Fruit fly (Drosophila melanogaster) whole organism, embryonic: Measurements from ENCODE around the gene elB.

ENCODE experiments used
- Asciz ChIP-seq: fragments of 200-800 bp; sonication (Bioruptor generic); optimal IDR thresholded peaks from 2 replicates; lab custom pipeline; 2017; ENCODE audit warnings: missing biosample characterization, mild to moderate bottlenecking, missing genetic modification characterization, missing genetic modification reagents
- Blimp-1 ChIP-seq: fragments of 200-800 bp; sonication (Bioruptor generic); optimal IDR thresholded peaks from 3 replicates; lab custom pipeline; 2018; ENCODE audit warnings: missing biosample characterization, missing genetic modification characterization, mild to moderate bottlenecking, moderate library complexity, missing genetic modification reagents
- C15 ChIP-seq: fragments of 200-800 bp; sonication (Bioruptor generic); IDR thresholded peaks from 3 replicates; pipeline ENCODE4 v1.3.6; 2022; ENCODE audit warnings: missing biosample characterization, missing genetic modification characterization
- CG10565 ChIP-seq: fragments of 200-800 bp; sonication (Bioruptor generic); optimal IDR thresholded peaks from 3 replicates; lab custom pipeline; 2016; ENCODE audit warnings: missing biosample characterization, mild to moderate bottlenecking, missing genetic modification characterization
- CG12391 ChIP-seq: fragments of 200-800 bp; sonication (Bioruptor generic); optimal IDR thresholded peaks from 3 replicates; lab custom pipeline; 2018; ENCODE audit warnings: missing biosample characterization, mild to moderate bottlenecking, missing genetic modification characterization, moderate library complexity
- CG14965 ChIP-seq: fragments of 200-800 bp; sonication (Bioruptor generic); optimal IDR thresholded peaks from 2 replicates; lab custom pipeline; 2016; ENCODE audit warnings: missing biosample characterization, missing genetic modification characterization, borderline replicate concordance
- CG15073 ChIP-seq: fragments of 200-800 bp; sonication (Bioruptor generic); optimal IDR thresholded peaks from 2 replicates; lab custom pipeline; 2016; ENCODE audit warnings: missing biosample characterization, missing genetic modification characterization
- CG1529 ChIP-seq: fragments of 200-800 bp; sonication (Bioruptor generic); optimal IDR thresholded peaks from 3 replicates; lab custom pipeline; 2018; ENCODE audit warnings: missing biosample characterization, missing genetic modification characterization
- CG1647 ChIP-seq: fragments of 200-800 bp; sonication (Bioruptor generic); optimal IDR thresholded peaks from 3 replicates; lab custom pipeline; 2016; ENCODE audit warnings: missing biosample characterization, missing genetic modification characterization
- CG18011 ChIP-seq: fragments of 200-800 bp; sonication (Bioruptor generic); optimal IDR thresholded peaks from 2 replicates; lab custom pipeline; 2017; ENCODE audit warnings: missing biosample characterization, missing genetic modification characterization, mild to moderate bottlenecking, moderate library complexity, missing genotype
- CG18599 ChIP-seq: fragments of 200-800 bp; sonication (Bioruptor generic); optimal IDR thresholded peaks from 3 replicates; lab custom pipeline; 2017; ENCODE audit warnings: missing biosample characterization, missing genetic modification characterization, mild to moderate bottlenecking, moderate library complexity, missing genetic modification reagents
- CG32772 ChIP-seq: fragments of 200-800 bp; sonication (Bioruptor generic); IDR thresholded peaks from 2 replicates; pipeline ENCODE4 v1.3.6; 2022; ENCODE audit warnings: missing biosample characterization, missing genetic modification characterization
- CG3847 ChIP-seq: fragments of 200-800 bp; sonication (Bioruptor generic); IDR thresholded peaks from 2 replicates; pipeline ENCODE4 v1.3.6; 2022; ENCODE audit warnings: missing biosample characterization, missing genetic modification characterization
- CG3995 ChIP-seq: fragments of 200-800 bp; sonication (Bioruptor generic); optimal IDR thresholded peaks from 3 replicates; lab custom pipeline; 2016; ENCODE audit warnings: missing biosample characterization, missing genetic modification characterization
- CG4282 ChIP-seq: fragments of 200-800 bp; sonication (Bioruptor generic); optimal IDR thresholded peaks from 2 replicates; lab custom pipeline; 2016; ENCODE audit warnings: missing biosample characterization, missing genetic modification characterization
- CG5953 ChIP-seq: fragments of 200-800 bp; sonication (Bioruptor generic); IDR thresholded peaks from 2 replicates; pipeline ENCODE4 v1.3.6; 2022; ENCODE audit warnings: missing biosample characterization, missing genetic modification characterization
- CG6175 ChIP-seq: fragments of 200-800 bp; sonication (Bioruptor generic); IDR thresholded peaks from 3 replicates; pipeline ENCODE4 v1.3.6; 2022; ENCODE audit warnings: missing biosample characterization, missing genetic modification characterization
- CG6791 ChIP-seq: fragments of 200-800 bp; sonication (Bioruptor generic); IDR thresholded peaks from 3 replicates; pipeline ENCODE4 v1.3.6; 2022; ENCODE audit warnings: missing biosample characterization, missing genetic modification characterization; ENCODE audit not compliant: partially characterized antibody
- CHES-1-like ChIP-seq: fragments of 200-800 bp; sonication (Bioruptor generic); optimal IDR thresholded peaks from 2 replicates; lab custom pipeline; 2016; ENCODE audit warnings: missing biosample characterization, missing genetic modification characterization
- Chrac-16 ChIP-seq: fragments of 200-800 bp; sonication (Bioruptor generic); optimal IDR thresholded peaks from 3 replicates; lab custom pipeline; 2016; ENCODE audit warnings: missing biosample characterization, missing genetic modification characterization
- ERR ChIP-seq: fragments of 200-800 bp; sonication (Bioruptor generic); optimal IDR thresholded peaks from 2 replicates; lab custom pipeline; 2016; ENCODE audit warnings: missing biosample characterization, missing genetic modification characterization
- Lhr ChIP-seq: fragments of 200-800 bp; sonication (Bioruptor generic); optimal IDR thresholded peaks from 3 replicates; lab custom pipeline; 2017; ENCODE audit warnings: mild to moderate bottlenecking, missing biosample characterization, missing genetic modification reagents, missing genetic modification characterization
- Max ChIP-seq: fragments of 200-800 bp; sonication (Bioruptor generic); optimal IDR thresholded peaks from 2 replicates; lab custom pipeline; 2016; ENCODE audit warnings: missing biosample characterization, mild to moderate bottlenecking, missing genetic modification characterization
- Scr ChIP-seq: fragments of 200-800 bp; sonication (Bioruptor generic); IDR thresholded peaks from 2 replicates; pipeline ENCODE4 v1.3.6; 2022; ENCODE audit warnings: missing biosample characterization, missing genetic modification characterization; ENCODE audit not compliant: partially characterized antibody
- Taf1 ChIP-seq: fragments of 200-800 bp; sonication (Bioruptor generic); IDR thresholded peaks from 2 replicates; pipeline ENCODE4 v1.3.6; 2022; ENCODE audit warnings: missing biosample characterization, missing genetic modification characterization
- Usf ChIP-seq: fragments of 200-800 bp; sonication (Bioruptor generic); optimal IDR thresholded peaks from 2 replicates; lab custom pipeline; 2017; ENCODE audit warnings: missing genotype, missing biosample characterization, missing genetic modification characterization
- Xrp1 ChIP-seq: fragments of 200-800 bp; sonication (Bioruptor generic); IDR thresholded peaks from 2 replicates; pipeline ENCODE4 v1.3.6; 2022; ENCODE audit warnings: missing biosample characterization, missing genetic modification characterization
- ap ChIP-seq: fragments of 200-800 bp; sonication (Bioruptor generic); IDR thresholded peaks from 2 replicates; pipeline ENCODE4 v1.3.6; 2022; ENCODE audit warnings: missing biosample characterization, missing genetic modification characterization
- ato ChIP-seq: fragments of 200-800 bp; sonication (Bioruptor generic); IDR thresholded peaks from 2 replicates; pipeline ENCODE4 v1.3.6; 2022; ENCODE audit warnings: missing biosample characterization, missing genetic modification characterization; ENCODE audit not compliant: partially characterized antibody
- bigmax ChIP-seq: fragments of 200-800 bp; sonication (Bioruptor generic); optimal IDR thresholded peaks from 2 replicates; lab custom pipeline; 2018; ENCODE audit warnings: missing biosample characterization, mild to moderate bottlenecking, missing genetic modification characterization
- dm ChIP-seq: fragments of 200-800 bp; sonication (Bioruptor generic); optimal IDR thresholded peaks from 3 replicates; lab custom pipeline; 2016; ENCODE audit warnings: missing biosample characterization, missing genetic modification characterization
- gcm ChIP-seq: fragments of 200-800 bp; sonication (Bioruptor generic); optimal IDR thresholded peaks from 2 replicates; lab custom pipeline; 2019; ENCODE audit warnings: missing biosample characterization, mild to moderate bottlenecking, missing genetic modification characterization, moderate library complexity
- gem ChIP-seq: fragments of 200-800 bp; sonication (Bioruptor generic); optimal IDR thresholded peaks from 2 replicates; lab custom pipeline; 2019; ENCODE audit warnings: missing biosample characterization, mild to moderate bottlenecking, missing genetic modification characterization, moderate library complexity
- kni ChIP-seq: fragments of 200-800 bp; sonication (Bioruptor generic); optimal IDR thresholded peaks from 3 replicates; lab custom pipeline; 2017; ENCODE audit warnings: mild to moderate bottlenecking, missing biosample characterization, missing genetic modification reagents, missing genetic modification characterization
- lov ChIP-seq, 2 experiments: fragments of 200-800 bp in 1 of 2; fragments of >200 bp in 1 of 2; sonication (Bioruptor generic) in 1 of 2; IDR thresholded peaks in 1 of 2; optimal IDR thresholded peaks in 1 of 2; 2 replicates in 1 of 2; 3 replicates in 1 of 2; pipeline versions ENCODE4 v1.3.6 to Lab custom; 2017 to 2022; ENCODE audit warnings: missing biosample characterization in 1 of 2, missing genetic modification characterization in 1 of 2
- nerfin-1 ChIP-seq: fragments of 200-800 bp; sonication (Bioruptor generic); optimal IDR thresholded peaks from 3 replicates; lab custom pipeline; 2019; ENCODE audit warnings: missing biosample characterization, mild to moderate bottlenecking, missing genetic modification characterization, moderate library complexity
- pros ChIP-seq: fragments of 200-800 bp; sonication (Bioruptor generic); optimal IDR thresholded peaks from 3 replicates; lab custom pipeline; 2019; ENCODE audit warnings: missing biosample characterization, mild to moderate bottlenecking, missing genetic modification characterization, moderate library complexity
- rib ChIP-seq: fragments of 200-800 bp; sonication (Bioruptor generic); IDR thresholded peaks from 2 replicates; pipeline ENCODE4 v1.3.6; 2022; ENCODE audit warnings: missing biosample characterization, missing genetic modification characterization
- run ChIP-seq: fragments of 200-800 bp; sonication (Bioruptor generic); optimal IDR thresholded peaks from 3 replicates; lab custom pipeline; 2018; ENCODE audit warnings: missing biosample characterization, mild to moderate bottlenecking, missing genetic modification characterization
- sc ChIP-seq, 3 experiments: fragments of >200 bp in 2 of 3; fragments of 200-800 bp in 1 of 3; sonication (Bioruptor generic) in 1 of 3; optimal IDR thresholded peaks; 2 replicates in 2 of 3; 3 replicates in 1 of 3; lab custom pipeline; 2017; ENCODE audit warnings: mild to moderate bottlenecking in 1 of 3, missing biosample characterization in 1 of 3, missing genetic modification characterization in 1 of 3, missing genetic modification reagents in 1 of 3
- sd ChIP-seq: fragments of 200-800 bp; sonication (Bioruptor generic); optimal IDR thresholded peaks from 3 replicates; lab custom pipeline; 2018; ENCODE audit warnings: missing biosample characterization, mild to moderate bottlenecking, missing genetic modification characterization, moderate library complexity
- seq ChIP-seq: fragments of 200-800 bp; sonication (Bioruptor generic); IDR thresholded peaks from 2 replicates; pipeline ENCODE4 v1.3.6; 2022; ENCODE audit warnings: missing biosample characterization, missing genetic modification characterization
- slbo ChIP-seq: fragments of 200-800 bp; sonication (Bioruptor generic); IDR thresholded peaks from 2 replicates; pipeline ENCODE4 v1.3.6; 2022; ENCODE audit warnings: missing biosample characterization, missing genetic modification characterization
- sob ChIP-seq: fragments of 200-800 bp; sonication (Bioruptor generic); IDR thresholded peaks from 2 replicates; pipeline ENCODE4 v1.3.6; 2022; ENCODE audit warnings: missing biosample characterization, missing genetic modification characterization
- sqz ChIP-seq: fragments of 200-800 bp; sonication (Bioruptor generic); optimal IDR thresholded peaks from 3 replicates; lab custom pipeline; 2018; ENCODE audit warnings: missing biosample characterization, mild to moderate bottlenecking, missing genetic modification characterization
- tna ChIP-seq: fragments of 200-800 bp; sonication (Bioruptor generic); IDR thresholded peaks from 2 replicates; pipeline ENCODE4 v1.3.6; 2022; ENCODE audit warnings: missing biosample characterization, missing genetic modification characterization; ENCODE audit not compliant: partially characterized antibody
- ttk ChIP-seq: fragments of 200-800 bp; sonication (Bioruptor generic); IDR thresholded peaks from 2 replicates; pipeline ENCODE4 v2.1.2; 2022; ENCODE audit warnings: missing biosample characterization, missing genetic modification characterization
- unpg ChIP-seq: fragments of 200-800 bp; sonication (Bioruptor generic); optimal IDR thresholded peaks from 3 replicates; lab custom pipeline; 2018; ENCODE audit warnings: missing biosample characterization, mild to moderate bottlenecking, missing genetic modification characterization, moderate library complexity
- zfh2 ChIP-seq: fragments of 200-800 bp; sonication (Bioruptor generic); optimal IDR thresholded peaks from 2 replicates; lab custom pipeline; 2016; ENCODE audit warnings: missing biosample characterization, missing genetic modification characterization

The elB gene

dm6 chr2L:14372254-14372717 lies 37.1 kb downstream of the elB start (continued):
- TF ChIP-seq bigmax (GFP tag; lab: Kevin White, UChicago), result no peak
- peak; percentile 77 for TF ChIP-seq CHES-1-like
- peak; percentile 6 for TF ChIP-seq Asciz (GFP tag; lab: Kevin White, UChicago)
- no peak for TF ChIP-seq sqz (GFP tag; lab: Kevin White, UChicago)
- TF ChIP-seq CG5953 (GFP tag; lab: Robert Waterston, UW), result peak; percentile 60; the same call in 1 of the 2 replicates
- TF ChIP-seq CG6791, result no peak
- no peak for TF ChIP-seq CG10565 (GFP tag; lab: Kevin White, UChicago)
- peak; percentile 61 for TF ChIP-seq CG1529 (GFP tag; lab: Kevin White, UChicago)
- no peak for TF ChIP-seq ato (GFP tag; lab: Robert Waterston, UW)
- peak; percentile 80 for TF ChIP-seq ttk (GFP tag; lab: Robert Waterston, UW)
- no peak for TF ChIP-seq Usf
- TF ChIP-seq CG4282 (GFP tag; lab: Kevin White, UChicago), result no peak
- peak; percentile 83 for TF ChIP-seq CG12391 (tag; lab: Kevin White, UChicago)
- TF ChIP-seq Xrp1 (GFP tag; lab: Robert Waterston, UW), result peak; percentile 66
- TF ChIP-seq CG14965 (GFP tag; lab: Kevin White, UChicago), result no peak
- peak; percentile 92 for TF ChIP-seq gem (tag; lab: Kevin White, UChicago)
- peak; percentile 56 for TF ChIP-seq zfh2
- peak; percentile 74 for TF ChIP-seq gcm
- peak; percentile 89 for TF ChIP-seq sob
- peak; percentile 26 for TF ChIP-seq Blimp-1 (GFP tag; lab: Kevin White, UChicago)
- TF ChIP-seq dm, result peak; percentile 45
- TF ChIP-seq ap (GFP tag; lab: Robert Waterston, UW), result peak; percentile 62
- peak; percentile 88 for TF ChIP-seq unpg (GFP tag; lab: Kevin White, UChicago)
- peak; percentile 42; the same call in 1 of the 2 replicates for TF ChIP-seq CG32772 (GFP tag; lab: Robert Waterston, UW)
- TF ChIP-seq seq, result peak; percentile 76
- TF ChIP-seq run (tag; lab: Kevin White, UChicago), result peak; percentile 46
- no peak for TF ChIP-seq nerfin-1 (tag; lab: Kevin White, UChicago)
- TF ChIP-seq C15 (GFP tag; lab: Robert Waterston, UW), result no peak
- peak; percentile 43 for TF ChIP-seq CG18599 (GFP tag; lab: Kevin White, UChicago)
- TF ChIP-seq Lhr (GFP tag; lab: Kevin White, UChicago), result no peak
- peak; percentile 59 for TF ChIP-seq rib (GFP tag; lab: Robert Waterston, UW)
- TF ChIP-seq lov (optimal IDR thresholded peaks at IDR 0.05; lab: Kevin White, UChicago), result no peak
- no peak for TF ChIP-seq lov (GFP tag; IDR thresholded peaks at IDR 0.05; lab: Robert Waterston, UW)
- no peak for TF ChIP-seq tna (GFP tag; lab: Robert Waterston, UW)
- no peak for TF ChIP-seq Max (GFP tag; lab: Kevin White, UChicago)
- no peak for TF ChIP-seq CG1647 (GFP tag; lab: Kevin White, UChicago)
- no peak for TF ChIP-seq pros (GFP tag; lab: Kevin White, UChicago)
- TF ChIP-seq sc (optimal IDR thresholded peaks at IDR 0.05; lab: Kevin White, UChicago), result no peak
- no peak for TF ChIP-seq sc (GFP tag; optimal IDR thresholded peaks at IDR 0.05; lab: Kevin White, UChicago)
- TF ChIP-seq Taf1 (GFP tag; lab: Robert Waterston, UW), result peak; percentile 31; the same call in 1 of the 2 replicates
- no peak for TF ChIP-seq ERR (GFP tag; lab: Kevin White, UChicago)
- peak; percentile 57 for TF ChIP-seq CG3847 (GFP tag; lab: Robert Waterston, UW)
- peak; percentile 86 for TF ChIP-seq slbo (GFP tag; lab: Robert Waterston, UW)
- TF ChIP-seq sd (tag; lab: Kevin White, UChicago), result peak; percentile 56
- TF ChIP-seq CG18011 (GFP tag; lab: Kevin White, UChicago), result peak; percentile 42
- peak; percentile 41 for TF ChIP-seq Chrac-16 (GFP tag; lab: Kevin White, UChicago)
- no peak for TF ChIP-seq CG15073 (GFP tag; lab: Kevin White, UChicago)
- TF ChIP-seq Scr (GFP tag; lab: Robert Waterston, UW), result no peak
- no peak for TF ChIP-seq kni (GFP tag; lab: Kevin White, UChicago)
- TF ChIP-seq CG6175 (GFP tag; lab: Robert Waterston, UW), result no peak
- TF ChIP-seq CG3995 (GFP tag; lab: Kevin White, UChicago), result no peak
